Fruit fly (Drosophila melanogaster) whole organism, embryonic: ENCODE results near the gene mib2.

Experiments
- B-H2 ChIP-seq: fragments of 200-800 bp; sonication (Bioruptor generic); optimal IDR thresholded peaks from 2 replicates; lab custom pipeline; 2018; ENCODE audit warnings: missing biosample characterization, mild to moderate bottlenecking, missing genetic modification characterization
- CG10366 ChIP-seq: fragments of 200-800 bp; sonication (Bioruptor generic); IDR thresholded peaks from 2 replicates; pipeline ENCODE4 v1.3.6; 2022; ENCODE audit warnings: missing biosample characterization, missing genetic modification characterization
- CG11695 ChIP-seq: fragments of 200-800 bp; sonication (Bioruptor generic); IDR thresholded peaks from 3 replicates; pipeline ENCODE4 v1.3.6; 2022; ENCODE audit warnings: missing biosample characterization, missing genetic modification characterization
- CG12155 ChIP-seq: fragments of 200-800 bp; sonication (Bioruptor generic); optimal IDR thresholded peaks from 3 replicates; lab custom pipeline; 2016; ENCODE audit warnings: missing biosample characterization, missing genetic modification characterization
- CG12219 ChIP-seq: fragments of 200-800 bp; sonication (Bioruptor generic); optimal IDR thresholded peaks from 3 replicates; lab custom pipeline; 2018; ENCODE audit warnings: missing biosample characterization, mild to moderate bottlenecking, missing genetic modification characterization
- CG12299 ChIP-seq: fragments of 200-800 bp; sonication (Bioruptor generic); optimal IDR thresholded peaks from 2 replicates; lab custom pipeline; 2018; ENCODE audit warnings: missing biosample characterization, mild to moderate bottlenecking, missing genetic modification characterization
- CG13894 ChIP-seq: fragments of 200-800 bp; sonication (Bioruptor generic); optimal IDR thresholded peaks from 3 replicates; lab custom pipeline; 2018; ENCODE audit warnings: missing biosample characterization, mild to moderate bottlenecking, missing genetic modification characterization, moderate library complexity
- CG15011 ChIP-seq: fragments of 200-800 bp; sonication (Bioruptor generic); optimal IDR thresholded peaks from 3 replicates; lab custom pipeline; 2018; ENCODE audit warnings: missing biosample characterization, mild to moderate bottlenecking, missing genetic modification characterization
- CG1529 ChIP-seq: fragments of 200-800 bp; sonication (Bioruptor generic); optimal IDR thresholded peaks from 3 replicates; lab custom pipeline; 2018; ENCODE audit warnings: missing biosample characterization, missing genetic modification characterization
- CG17568 ChIP-seq: fragments of 200-800 bp; sonication (Bioruptor generic); optimal IDR thresholded peaks from 2 replicates; lab custom pipeline; 2018; ENCODE audit warnings: missing biosample characterization, mild to moderate bottlenecking, missing genetic modification characterization, moderate library complexity
- CG18011 ChIP-seq: fragments of 200-800 bp; sonication (Bioruptor generic); optimal IDR thresholded peaks from 2 replicates; lab custom pipeline; 2017; ENCODE audit warnings: missing biosample characterization, missing genetic modification characterization, mild to moderate bottlenecking, moderate library complexity, missing genotype
- CG18619 ChIP-seq: fragments of 200-800 bp; sonication (Bioruptor generic); optimal IDR thresholded peaks from 3 replicates; lab custom pipeline; 2017; ENCODE audit warnings: missing biosample characterization, mild to moderate bottlenecking, missing genetic modification characterization
- CG2116 ChIP-seq: fragments of 200-800 bp; sonication (Bioruptor generic); optimal IDR thresholded peaks from 3 replicates; lab custom pipeline; 2018; ENCODE audit warnings: missing biosample characterization, mild to moderate bottlenecking, missing genetic modification characterization
- CG31388 ChIP-seq: fragments of 200-800 bp; sonication (Bioruptor generic); optimal IDR thresholded peaks from 2 replicates; lab custom pipeline; 2016; ENCODE audit warnings: missing biosample characterization, missing genetic modification characterization
- CG6813 ChIP-seq: fragments of 200-800 bp; sonication (Bioruptor generic); optimal IDR thresholded peaks from 2 replicates; lab custom pipeline; 2017; ENCODE audit warnings: missing biosample characterization, missing genetic modification characterization, mild to moderate bottlenecking, moderate library complexity, missing genetic modification reagents
- CG7928 ChIP-seq: fragments of 200-800 bp; sonication (Bioruptor generic); optimal IDR thresholded peaks from 2 replicates; lab custom pipeline; 2017; ENCODE audit warnings: missing biosample characterization, mild to moderate bottlenecking, missing genetic modification characterization
- CG9609 ChIP-seq: fragments of 200-800 bp; sonication (Bioruptor generic); optimal IDR thresholded peaks from 3 replicates; lab custom pipeline; 2016; ENCODE audit warnings: missing biosample characterization, missing genetic modification characterization
- Dbx ChIP-seq: fragments of 200-800 bp; sonication (Bioruptor generic); IDR thresholded peaks from 3 replicates; pipeline ENCODE4 v1.3.6; 2022; ENCODE audit warnings: missing biosample characterization, missing genetic modification characterization
- Deaf1 ChIP-seq: fragments of 200-800 bp; optimal IDR thresholded peaks from 3 replicates; lab custom pipeline; 2019; ENCODE audit warnings: missing biosample characterization, mild to moderate bottlenecking, missing genetic modification characterization, moderate library complexity
- Dip2 ChIP-seq: fragments of 200-800 bp; sonication (Bioruptor generic); IDR thresholded peaks from 2 replicates; pipeline ENCODE4 v1.3.6; 2022; ENCODE audit warnings: missing biosample characterization, missing genetic modification characterization
- Drgx ChIP-seq: fragments of 200-800 bp; sonication (Bioruptor generic); IDR thresholded peaks from 2 replicates; pipeline ENCODE4 v1.3.6; 2022; ENCODE audit warnings: missing biosample characterization, missing genetic modification characterization
- ERR ChIP-seq: fragments of 200-800 bp; sonication (Bioruptor generic); optimal IDR thresholded peaks from 2 replicates; lab custom pipeline; 2016; ENCODE audit warnings: missing biosample characterization, missing genetic modification characterization
- Fer1 ChIP-seq: fragments of 200-800 bp; sonication (Bioruptor generic); optimal IDR thresholded peaks from 2 replicates; lab custom pipeline; 2017; ENCODE audit warnings: missing biosample characterization, mild to moderate bottlenecking, missing genetic modification characterization
- Hey ChIP-seq: fragments of 200-800 bp; sonication (Bioruptor generic); optimal IDR thresholded peaks from 3 replicates; lab custom pipeline; 2018; ENCODE audit warnings: missing biosample characterization, mild to moderate bottlenecking, missing genetic modification characterization
- MESR4 ChIP-seq: fragments of 200-800 bp; sonication (Bioruptor generic); optimal IDR thresholded peaks from 2 replicates; lab custom pipeline; 2018; ENCODE audit warnings: missing biosample characterization, mild to moderate bottlenecking, missing genetic modification characterization, moderate library complexity
- Med ChIP-seq: fragments of 200-800 bp; sonication (Bioruptor generic); peaks from one replicate; lab custom pipeline; 2016; ENCODE audit warnings: missing biosample characterization, missing genetic modification characterization, mild to moderate bottlenecking, inconsistent platforms, moderate library complexity
- Nf-YB ChIP-seq: fragments of 200-800 bp; sonication (Bioruptor generic); optimal IDR thresholded peaks from 3 replicates; lab custom pipeline; 2019; ENCODE audit warnings: missing biosample characterization, mild to moderate bottlenecking, missing genetic modification characterization, moderate library complexity
- Ptx1 ChIP-seq: fragments of 200-800 bp; sonication (Bioruptor generic); IDR thresholded peaks from 2 replicates; pipeline ENCODE4 v1.3.6; 2022; ENCODE audit warnings: missing biosample characterization, missing genetic modification characterization
- Ravus ChIP-seq: fragments of 200-800 bp; sonication (Bioruptor generic); IDR thresholded peaks from 2 replicates; pipeline ENCODE4 v1.3.6; 2022; ENCODE audit warnings: missing biosample characterization, missing genetic modification characterization
- Side ChIP-seq: fragments of 200-800 bp; sonication (Bioruptor generic); optimal IDR thresholded peaks from 2 replicates; lab custom pipeline; 2016; ENCODE audit warnings: missing biosample characterization, missing genetic modification characterization
- Sin3A ChIP-seq: fragments of >200 bp; optimal IDR thresholded peaks from 2 replicates; lab custom pipeline; 2018
- Sox102F ChIP-seq: fragments of 200-800 bp; sonication (Bioruptor generic); optimal IDR thresholded peaks from 2 replicates; lab custom pipeline; 2018; ENCODE audit warnings: missing biosample characterization, mild to moderate bottlenecking, missing genetic modification characterization, moderate library complexity
- ato ChIP-seq: fragments of 200-800 bp; sonication (Bioruptor generic); IDR thresholded peaks from 2 replicates; pipeline ENCODE4 v1.3.6; 2022; ENCODE audit warnings: missing biosample characterization, missing genetic modification characterization; ENCODE audit not compliant: partially characterized antibody
- bbx ChIP-seq: fragments of 200-800 bp; sonication (Bioruptor generic); IDR thresholded peaks from 2 replicates; pipeline ENCODE4 v1.3.6; 2022; ENCODE audit warnings: missing biosample characterization, missing genetic modification characterization; ENCODE audit not compliant: partially characterized antibody
- cg ChIP-seq: fragments of 200-800 bp; sonication (Bioruptor generic); optimal IDR thresholded peaks from 3 replicates; lab custom pipeline; 2019; ENCODE audit warnings: missing biosample characterization, mild to moderate bottlenecking, missing genetic modification characterization, moderate library complexity
- croc ChIP-seq: fragments of 200-800 bp; sonication (Bioruptor generic); conservative IDR thresholded peaks from 3 replicates; pipeline ENCODE4 v1.3.6; 2022; ENCODE audit warnings: missing biosample characterization, missing genetic modification characterization
- danr ChIP-seq: fragments of 200-800 bp; sonication (Bioruptor generic); IDR thresholded peaks from 2 replicates; pipeline ENCODE4 v1.3.6; 2022; ENCODE audit warnings: missing biosample characterization, missing genetic modification characterization
- gce ChIP-seq: fragments of 200-800 bp; sonication (Bioruptor generic); IDR thresholded peaks from 3 replicates; pipeline ENCODE4 v1.3.6; 2022; ENCODE audit warnings: missing biosample characterization, missing genetic modification characterization
- gfzf ChIP-seq: fragments of 200-800 bp; sonication (Bioruptor generic); optimal IDR thresholded peaks from 2 replicates; lab custom pipeline; 2016; ENCODE audit warnings: missing biosample characterization, mild to moderate bottlenecking, missing genetic modification characterization, moderate library complexity
- grn ChIP-seq: fragments of 200-800 bp; sonication (Bioruptor generic); optimal IDR thresholded peaks from 3 replicates; lab custom pipeline; 2017; ENCODE audit warnings: missing biosample characterization, missing genetic modification characterization
- h ChIP-seq: fragments of >200 bp; optimal IDR thresholded peaks from 2 replicates; lab custom pipeline; 2017
- her ChIP-seq: fragments of 200-800 bp; sonication (Bioruptor generic); optimal IDR thresholded peaks from 2 replicates; lab custom pipeline; 2016; ENCODE audit warnings: missing biosample characterization, missing genetic modification characterization
- kah ChIP-seq: fragments of 200-800 bp; sonication (Bioruptor generic); optimal IDR thresholded peaks from 2 replicates; lab custom pipeline; 2018; ENCODE audit warnings: missing biosample characterization, mild to moderate bottlenecking, missing genetic modification characterization
- lola ChIP-seq, 3 experiments: fragments of >200 bp in 2 of 3; fragments of 200-800 bp in 1 of 3; sonication (Bioruptor generic) in 1 of 3; optimal IDR thresholded peaks; 2 replicates each; lab custom pipeline; 2017 to 2019; ENCODE audit warnings: missing biosample characterization in 3 of 3, missing genetic modification characterization in 3 of 3, mild to moderate bottlenecking in 1 of 3, moderate library complexity in 1 of 3
- nau ChIP-seq: fragments of 200-800 bp; sonication (Bioruptor generic); optimal IDR thresholded peaks from 3 replicates; lab custom pipeline; 2017; ENCODE audit warnings: missing biosample characterization, mild to moderate bottlenecking, missing genetic modification characterization, missing genetic modification reagents
- pb ChIP-seq: fragments of 200-800 bp; sonication (Bioruptor generic); optimal IDR thresholded peaks from 3 replicates; lab custom pipeline; 2016; ENCODE audit warnings: missing biosample characterization, missing genetic modification characterization
- pho ChIP-seq: fragments of 200-800 bp; sonication (Bioruptor generic); optimal IDR thresholded peaks from 2 replicates; lab custom pipeline; 2016; ENCODE audit warnings: missing biosample characterization, missing genetic modification characterization
- pnt ChIP-seq: fragments of 200-800 bp; sonication (Bioruptor generic); optimal IDR thresholded peaks from 3 replicates; lab custom pipeline; 2016; ENCODE audit warnings: missing biosample characterization, missing genetic modification characterization
- ro ChIP-seq: fragments of 200-800 bp; sonication (Bioruptor generic); IDR thresholded peaks from 2 replicates; pipeline ENCODE4 v1.3.6; 2022; ENCODE audit warnings: missing biosample characterization, missing genetic modification characterization
- run ChIP-seq: fragments of 200-800 bp; sonication (Bioruptor generic); optimal IDR thresholded peaks from 3 replicates; lab custom pipeline; 2018; ENCODE audit warnings: missing biosample characterization, mild to moderate bottlenecking, missing genetic modification characterization
- scrt ChIP-seq: fragments of 200-800 bp; sonication (Bioruptor generic); optimal IDR thresholded peaks from 2 replicates; lab custom pipeline; 2018; ENCODE audit warnings: missing biosample characterization, mild to moderate bottlenecking, missing genetic modification characterization, moderate library complexity
- wdn ChIP-seq: fragments of 200-800 bp; sonication (Bioruptor generic); IDR thresholded peaks from 2 replicates; pipeline ENCODE4 v1.3.6; 2022; ENCODE audit warnings: missing biosample characterization, missing genetic modification characterization

Gene mib2

DNA sequence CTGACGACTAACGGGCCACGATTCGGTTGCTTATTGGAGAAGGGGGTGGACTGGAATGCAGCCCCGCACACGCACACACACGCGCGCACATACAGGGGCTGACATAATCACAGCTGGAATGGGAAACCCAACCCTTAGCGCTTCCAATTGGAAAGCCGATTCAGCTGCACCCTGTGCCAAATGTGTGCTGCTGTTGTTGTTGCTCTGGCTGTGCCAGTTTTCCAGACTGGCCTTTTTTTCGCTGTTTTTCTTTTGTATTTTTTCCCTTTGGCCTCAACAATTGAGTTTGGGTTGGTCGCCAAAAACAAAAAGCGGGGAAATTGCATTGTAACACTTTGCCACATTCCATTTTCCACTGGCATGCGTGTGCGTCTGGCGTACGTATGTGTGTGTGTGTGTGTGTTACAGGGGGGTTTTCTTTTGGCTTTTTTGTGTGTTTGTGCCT lies 49.1 kb downstream of the mib2 start:
- TF ChIP-seq Hey (tag; lab: Kevin White, UChicago) (no peak), CG12219 (GFP tag; lab: Kevin White, UChicago) (no peak), CG12155 (GFP tag; lab: Kevin White, UChicago) (no peak), CG18011 (GFP tag; lab: Kevin White, UChicago) (no peak), Dip2 (no peak), CG9609 (GFP tag; lab: Kevin White, UChicago) (no peak), Side (GFP tag; lab: Kevin White, UChicago) (no peak), croc (GFP tag; lab: Robert Waterston, UW) (no peak), CG7928 (GFP tag; lab: Kevin White, UChicago) (no peak), CG15011 (GFP tag; lab: Kevin White, UChicago) (no peak), pnt (GFP tag; lab: Kevin White, UChicago) (no peak), Nf-YB (GFP tag; lab: Kevin White, UChicago) (peak; percentile 93), run (tag; lab: Kevin White, UChicago) (no peak), B-H2 (GFP tag; lab: Kevin White, UChicago) (no peak), ato (no peak), scrt (GFP tag; lab: Kevin White, UChicago) (no peak), grn (GFP tag; lab: Kevin White, UChicago) (no peak), lola (GFP tag; optimal IDR thresholded peaks at IDR 0.05; lab: Kevin White, UChicago) (no peak), ERR (no peak), CG31388 (GFP tag; lab: Kevin White, UChicago) (no peak), pho (GFP tag; lab: Kevin White, UChicago) (no peak), cg (GFP tag; lab: Kevin White, UChicago) (peak; percentile 63), CG2116 (GFP tag; lab: Kevin White, UChicago) (no peak), CG18619 (GFP tag; lab: Kevin White, UChicago) (no peak), CG10366 (GFP tag; lab: Robert Waterston, UW) (peak; percentile 70), kah (no peak), Sin3A (lab: Kevin White, UChicago) (no peak), Dbx (GFP tag; lab: Robert Waterston, UW) (no peak), Deaf1 (peak; percentile 78), bbx (GFP tag; lab: Robert Waterston, UW) (no peak), ro (GFP tag; lab: Robert Waterston, UW) (no peak), Ptx1 (GFP tag; lab: Robert Waterston, UW) (no peak), CG1529 (GFP tag; lab: Kevin White, UChicago) (no peak), CG11695 (GFP tag; lab: Robert Waterston, UW) (no peak), gce (no peak), CG6813 (GFP tag; lab: Kevin White, UChicago) (no peak), CG17568 (GFP tag; lab: Kevin White, UChicago) (no peak), MESR4 (GFP tag; lab: Kevin White, UChicago) (no peak), Med (GFP tag; lab: Kevin White, UChicago) (peak; percentile 25), nau (GFP tag; lab: Kevin White, UChicago) (no peak), wdn (GFP tag; lab: Robert Waterston, UW) (no peak), Sox102F (GFP tag; lab: Kevin White, UChicago) (no peak), gfzf (GFP tag; lab: Kevin White, UChicago) (no peak), Fer1 (GFP tag; lab: Kevin White, UChicago) (no peak), her (GFP tag; lab: Kevin White, UChicago) (no peak), CG12299 (tag; lab: Kevin White, UChicago) (no peak), h (no peak), danr (GFP tag; lab: Robert Waterston, UW) (no peak), Drgx (GFP tag; lab: Robert Waterston, UW) (peak; percentile 15; the same call in 1 of the 2 replicates), CG13894 (no peak), Ravus (GFP tag; lab: Robert Waterston, UW) (no peak), pb (GFP tag; lab: Kevin White, UChicago) (no peak)
